Worm (Caenorhabditis elegans): Measurements from ENCODE around the gene ndg-4.

DNA sequence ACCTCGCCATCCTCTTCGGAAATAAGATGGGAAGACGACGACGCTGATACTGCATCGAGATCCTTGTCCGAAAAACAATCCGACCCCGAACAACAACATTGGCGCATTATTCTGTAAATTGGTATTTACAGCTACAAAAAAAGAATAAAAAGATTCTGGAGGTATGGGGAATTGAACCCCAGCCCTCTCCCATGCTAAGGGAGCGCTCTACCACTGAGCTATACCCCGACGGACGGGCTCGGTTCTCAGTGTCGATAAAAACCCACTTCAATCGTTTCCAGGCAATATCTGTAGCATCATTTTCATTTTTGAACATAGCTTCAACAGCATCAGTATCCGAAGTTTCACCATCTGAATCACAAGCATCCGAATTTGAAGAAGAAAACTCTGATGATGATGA lies 38.4 kb downstream of the ndg-4 start:
- TF ChIP-seq F13H6.1 (tag; optimal IDR thresholded peaks at IDR 0.05): no peak
- TF ChIP-seq dmd-4 (tag; optimal IDR thresholded peaks at IDR 0.05; ENCODE audit: borderline replicate concordance): no peak
- no peak for TF ChIP-seq unc-55 (GFP tag; optimal IDR thresholded peaks at IDR 0.05)
- TF ChIP-seq ets-4 (tag; optimal IDR thresholded peaks at IDR 0.05): no peak
- no peak for TF ChIP-seq nfya-1 (tag; optimal IDR thresholded peaks at IDR 0.05)
- TF ChIP-seq tbx-2 (tag; optimal IDR thresholded peaks at IDR 0.05): no peak
